Fruit fly (Drosophila melanogaster) whole organism, embryonic: ENCODE results near the gene Tsen34.

Experiments
- CG10274 ChIP-seq: fragments of 200-800 bp; sonication (Bioruptor generic); optimal IDR thresholded peaks from 3 replicates; lab custom pipeline; 2017; ENCODE audit warnings: missing biosample characterization, mild to moderate bottlenecking, missing genetic modification characterization
- CG11247 ChIP-seq: fragments of 200-800 bp; sonication (Bioruptor generic); IDR thresholded peaks from 2 replicates; pipeline ENCODE4 v1.3.6; 2022; ENCODE audit warnings: missing biosample characterization, missing genetic modification characterization
- CG12219 ChIP-seq: fragments of 200-800 bp; sonication (Bioruptor generic); optimal IDR thresholded peaks from 3 replicates; lab custom pipeline; 2018; ENCODE audit warnings: missing biosample characterization, mild to moderate bottlenecking, missing genetic modification characterization
- CG12299 ChIP-seq: fragments of 200-800 bp; sonication (Bioruptor generic); optimal IDR thresholded peaks from 2 replicates; lab custom pipeline; 2018; ENCODE audit warnings: missing biosample characterization, mild to moderate bottlenecking, missing genetic modification characterization
- CG14710 ChIP-seq: fragments of 200-800 bp; sonication (Bioruptor generic); optimal IDR thresholded peaks from 3 replicates; lab custom pipeline; 2019; ENCODE audit warnings: missing biosample characterization, mild to moderate bottlenecking, missing genetic modification characterization, moderate library complexity
- CG15479 ChIP-seq: fragments of 200-800 bp; sonication (Bioruptor generic); optimal IDR thresholded peaks from 3 replicates; lab custom pipeline; 2019; ENCODE audit warnings: missing biosample characterization, mild to moderate bottlenecking, missing genetic modification characterization, moderate library complexity
- CG15514 ChIP-seq: fragments of 200-800 bp; sonication (Bioruptor generic); optimal IDR thresholded peaks from 3 replicates; lab custom pipeline; 2017; ENCODE audit warnings: missing biosample characterization, missing genetic modification characterization, mild to moderate bottlenecking, moderate library complexity, missing genetic modification reagents
- CG17361 ChIP-seq: fragments of 200-800 bp; sonication (Bioruptor generic); IDR thresholded peaks from 3 replicates; pipeline ENCODE4 v1.3.6; 2022; ENCODE audit warnings: missing biosample characterization, missing genetic modification characterization
- CG31224 ChIP-seq: fragments of 200-800 bp; sonication (Bioruptor generic); IDR thresholded peaks from 2 replicates; pipeline ENCODE4 v1.3.6; 2022; ENCODE audit warnings: missing biosample characterization, missing genetic modification characterization
- CG3163 ChIP-seq: fragments of 200-800 bp; sonication (Bioruptor generic); optimal IDR thresholded peaks from 3 replicates; lab custom pipeline; 2016; ENCODE audit warnings: missing biosample characterization, missing genetic modification characterization
- CG32767 ChIP-seq: fragments of 200-800 bp; sonication (Bioruptor generic); IDR thresholded peaks from 2 replicates; pipeline ENCODE4 v1.3.6; 2022; ENCODE audit warnings: missing biosample characterization, missing genetic modification characterization
- CG4360 ChIP-seq: fragments of 200-800 bp; sonication (Bioruptor generic); IDR thresholded peaks from 2 replicates; pipeline ENCODE4 v1.3.6; 2022; ENCODE audit warnings: missing biosample characterization, missing genetic modification characterization
- CG4730 ChIP-seq: fragments of 200-800 bp; sonication (Bioruptor generic); IDR thresholded peaks from 2 replicates; pipeline ENCODE4 v1.3.6; 2022; ENCODE audit warnings: missing biosample characterization, missing genetic modification characterization
- CG6854 ChIP-seq: fragments of 200-800 bp; sonication (Bioruptor generic); optimal IDR thresholded peaks from 3 replicates; lab custom pipeline; 2017; ENCODE audit warnings: missing biosample characterization, mild to moderate bottlenecking, missing genetic modification characterization
- CG7987 ChIP-seq: fragments of 200-800 bp; sonication (Bioruptor generic); optimal IDR thresholded peaks from 2 replicates; lab custom pipeline; 2018; ENCODE audit warnings: missing biosample characterization, mild to moderate bottlenecking, missing genetic modification characterization, moderate library complexity
- CG8089 ChIP-seq: fragments of 200-800 bp; sonication (Bioruptor generic); optimal IDR thresholded peaks from 3 replicates; lab custom pipeline; 2016; ENCODE audit warnings: missing biosample characterization, missing genetic modification characterization
- CG8281 ChIP-seq: fragments of 200-800 bp; sonication (Bioruptor generic); optimal IDR thresholded peaks from 2 replicates; lab custom pipeline; 2018; ENCODE audit warnings: missing biosample characterization, mild to moderate bottlenecking, missing genetic modification characterization, moderate library complexity
- CG9437 ChIP-seq: fragments of 200-800 bp; sonication (Bioruptor generic); optimal IDR thresholded peaks from 2 replicates; lab custom pipeline; 2018; ENCODE audit warnings: missing biosample characterization, mild to moderate bottlenecking, missing genetic modification characterization
- CG9797 ChIP-seq: fragments of 200-800 bp; sonication (Bioruptor generic); optimal IDR thresholded peaks from 3 replicates; lab custom pipeline; 2018; ENCODE audit warnings: missing biosample characterization, mild to moderate bottlenecking, missing genetic modification characterization
- CG9932 ChIP-seq: fragments of 200-800 bp; sonication (Bioruptor generic); IDR thresholded peaks from 2 replicates; pipeline ENCODE4 v1.3.6; 2022; ENCODE audit warnings: missing biosample characterization, missing genetic modification characterization
- Dad ChIP-seq: fragments of 200-800 bp; sonication (Bioruptor generic); optimal IDR thresholded peaks from 3 replicates; lab custom pipeline; 2016; ENCODE audit warnings: missing biosample characterization, missing genetic modification characterization
- E2f1 ChIP-seq: fragments of 200-800 bp; sonication (Bioruptor generic); IDR thresholded peaks from 2 replicates; pipeline ENCODE4 v1.3.6; 2022; ENCODE audit warnings: missing biosample characterization, missing genetic modification characterization
- Fer2 ChIP-seq: fragments of 200-800 bp; sonication (Bioruptor generic); optimal IDR thresholded peaks from 2 replicates; lab custom pipeline; 2018; ENCODE audit warnings: missing biosample characterization, mild to moderate bottlenecking, missing genetic modification characterization, moderate library complexity
- Fer3 ChIP-seq: fragments of 200-800 bp; sonication (Bioruptor generic); optimal IDR thresholded peaks from 2 replicates; lab custom pipeline; 2018; ENCODE audit warnings: missing biosample characterization, mild to moderate bottlenecking, missing genetic modification characterization, moderate library complexity
- Hr39 ChIP-seq: fragments of >200 bp; optimal IDR thresholded peaks from 2 replicates; lab custom pipeline; 2017
- Jarid2 ChIP-seq: fragments of 200-800 bp; sonication (Bioruptor generic); optimal IDR thresholded peaks from 3 replicates; lab custom pipeline; 2017; ENCODE audit warnings: mild to moderate bottlenecking, missing biosample characterization, missing genetic modification reagents, missing genetic modification characterization
- MTF-1 ChIP-seq: fragments of 200-800 bp; sonication (Bioruptor generic); optimal IDR thresholded peaks from 2 replicates; lab custom pipeline; 2018; ENCODE audit warnings: missing biosample characterization, mild to moderate bottlenecking, missing genetic modification characterization, borderline replicate concordance
- NFAT ChIP-seq: fragments of 200-800 bp; sonication (Bioruptor generic); IDR thresholded peaks from 2 replicates; pipeline ENCODE4 v1.3.6; 2022; ENCODE audit warnings: missing biosample characterization, missing genetic modification characterization
- Rfx ChIP-seq: fragments of 200-800 bp; sonication (Bioruptor generic); IDR thresholded peaks from 2 replicates; pipeline ENCODE4 v1.3.6; 2022; ENCODE audit warnings: missing biosample characterization, missing genetic modification characterization
- Sry-δ ChIP-seq: fragments of 200-800 bp; sonication (Bioruptor generic); optimal IDR thresholded peaks from 2 replicates; lab custom pipeline; 2016; ENCODE audit warnings: missing biosample characterization, missing genetic modification characterization
- Trl ChIP-seq, 3 experiments: fragments of >200 bp in 2 of 3; fragments of 200-800 bp in 1 of 3; sonication (Bioruptor generic) in 1 of 3; optimal IDR thresholded peaks; 2 replicates in 1 of 3; 3 replicates in 2 of 3; lab custom pipeline; 2016 to 2017; ENCODE audit warnings: missing biosample characterization in 1 of 3, missing genetic modification characterization in 1 of 3
- al ChIP-seq: fragments of 200-800 bp; sonication (Bioruptor generic); IDR thresholded peaks from 2 replicates; pipeline ENCODE4 v1.3.6; 2022; ENCODE audit warnings: missing biosample characterization, missing genetic modification characterization
- bsh ChIP-seq, 2 experiments: fragments of 200-800 bp; sonication (Bioruptor generic); optimal IDR thresholded peaks; 2 replicates each; lab custom pipeline; 2017 to 2018; ENCODE audit warnings: mild to moderate bottlenecking in 2 of 2, missing biosample characterization in 2 of 2, missing genetic modification characterization in 2 of 2, moderate library complexity in 1 of 2
- chif ChIP-seq, 2 experiments: fragments of 200-800 bp; sonication (Bioruptor generic); optimal IDR thresholded peaks; 3 replicates each; lab custom pipeline; 2016; ENCODE audit warnings: missing biosample characterization in 2 of 2, missing genetic modification characterization in 2 of 2
- crol ChIP-seq: fragments of 200-800 bp; sonication (Bioruptor generic); IDR thresholded peaks from 2 replicates; pipeline ENCODE4 v1.3.6; 2022; ENCODE audit warnings: missing biosample characterization, missing genetic modification characterization
- dmrt99B ChIP-seq: fragments of 200-800 bp; sonication (Bioruptor generic); optimal IDR thresholded peaks from 2 replicates; lab custom pipeline; 2018; ENCODE audit warnings: missing biosample characterization, mild to moderate bottlenecking, missing genetic modification characterization, moderate library complexity
- emc ChIP-seq: fragments of 200-800 bp; sonication (Bioruptor generic); optimal IDR thresholded peaks from 2 replicates; lab custom pipeline; 2016; ENCODE audit warnings: missing biosample characterization, missing genetic modification characterization
- eyg ChIP-seq: fragments of 200-800 bp; sonication (Bioruptor generic); optimal IDR thresholded peaks from 3 replicates; lab custom pipeline; 2016; ENCODE audit warnings: missing biosample characterization, missing genetic modification characterization
- gfzf ChIP-seq: fragments of 200-800 bp; sonication (Bioruptor generic); optimal IDR thresholded peaks from 2 replicates; lab custom pipeline; 2016; ENCODE audit warnings: missing biosample characterization, mild to moderate bottlenecking, missing genetic modification characterization, moderate library complexity
- hbn ChIP-seq: fragments of 200-800 bp; sonication (Bioruptor generic); IDR thresholded peaks from 2 replicates; pipeline ENCODE4 v1.3.6; 2022; ENCODE audit warnings: missing biosample characterization, missing genetic modification characterization; ENCODE audit not compliant: partially characterized antibody
- jigr1 ChIP-seq: fragments of 200-800 bp; sonication (Bioruptor generic); IDR thresholded peaks from 3 replicates; pipeline ENCODE4 v1.3.6; 2022; ENCODE audit warnings: missing biosample characterization, missing genetic modification characterization
- mirr ChIP-seq: fragments of 200-800 bp; sonication (Bioruptor generic); optimal IDR thresholded peaks from 3 replicates; lab custom pipeline; 2018; ENCODE audit warnings: missing biosample characterization, mild to moderate bottlenecking, missing genetic modification characterization
- rib ChIP-seq: fragments of 200-800 bp; sonication (Bioruptor generic); IDR thresholded peaks from 2 replicates; pipeline ENCODE4 v1.3.6; 2022; ENCODE audit warnings: missing biosample characterization, missing genetic modification characterization
- sd ChIP-seq: fragments of 200-800 bp; sonication (Bioruptor generic); optimal IDR thresholded peaks from 3 replicates; lab custom pipeline; 2018; ENCODE audit warnings: missing biosample characterization, mild to moderate bottlenecking, missing genetic modification characterization, moderate library complexity
- sim ChIP-seq: fragments of 200-800 bp; sonication (Bioruptor generic); IDR thresholded peaks from 2 replicates; pipeline ENCODE4 v1.3.6; 2022; ENCODE audit warnings: missing biosample characterization, missing genetic modification characterization
- trh ChIP-seq: fragments of 200-800 bp; sonication (Bioruptor generic); optimal IDR thresholded peaks from 2 replicates; lab custom pipeline; 2016; ENCODE audit warnings: missing biosample characterization, missing genetic modification characterization
- zen ChIP-seq: fragments of 200-800 bp; sonication (Bioruptor generic); optimal IDR thresholded peaks from 3 replicates; lab custom pipeline; 2018; ENCODE audit warnings: missing biosample characterization, mild to moderate bottlenecking, missing genetic modification characterization, moderate library complexity
- zen2 ChIP-seq: fragments of 200-800 bp; sonication (Bioruptor generic); IDR thresholded peaks from 3 replicates; pipeline ENCODE4 v1.3.6; 2022; ENCODE audit warnings: missing biosample characterization, missing genetic modification characterization; ENCODE audit not compliant: partially characterized antibody

Gene Tsen34

dm6 chr3L:14755951-14756723 is 5.5 kb downstream of the Tsen34 start (continued):
- TF ChIP-seq eyg (GFP tag; lab: Kevin White, UChicago) (peak; percentile 22), CG14710 (tag; lab: Kevin White, UChicago) (peak; percentile 70), MTF-1 (GFP tag; lab: Kevin White, UChicago) (peak; percentile 89), Trl (optimal IDR thresholded peaks at IDR 0.05; lab: Kevin White, UChicago) (peak; percentile 98 to 100), Trl (GFP tag; optimal IDR thresholded peaks at IDR 0.05; lab: Kevin White, UChicago) (no peak), chif (GFP tag; optimal IDR thresholded peaks at IDR 0.05; lab: Kevin White, UChicago) (peak; percentile 36 to 75), CG9932 (peak; percentile 86), CG6854 (GFP tag; lab: Kevin White, UChicago) (peak; percentile 81), dmrt99B (peak; percentile 95), hbn (peak; percentile 67; the same call in 1 of the 2 replicates), CG12299 (peak; percentile 57), sd (tag; lab: Kevin White, UChicago) (peak; percentile 91), jigr1 (GFP tag; lab: Robert Waterston, UW) (peak; percentile 79; the same call in 2 of the 3 replicates), zen (tag; lab: Kevin White, UChicago) (peak; percentile 32), CG31224 (GFP tag; lab: Robert Waterston, UW) (peak; percentile 70), CG4360 (GFP tag; lab: Robert Waterston, UW) (no peak; the same call in none of the 2 replicates), Fer2 (tag; lab: Kevin White, UChicago) (peak; percentile 76), zen2 (GFP tag; lab: Robert Waterston, UW) (peak; percentile 59; the same call in 1 of the 3 replicates), CG9437 (GFP tag; lab: Kevin White, UChicago) (peak; percentile 89), Hr39 (lab: Kevin White, UChicago) (no peak), CG12219 (peak; percentile 80), gfzf (GFP tag; lab: Kevin White, UChicago) (no peak), Sry-δ (peak; percentile 25), crol (GFP tag; lab: Robert Waterston, UW) (peak; percentile 99), CG9797 (GFP tag; lab: Kevin White, UChicago) (no peak), CG15514 (GFP tag; lab: Kevin White, UChicago) (peak; percentile 65), Fer3 (tag; lab: Kevin White, UChicago) (peak; percentile 86), CG11247 (GFP tag; lab: Robert Waterston, UW) (peak; percentile 75), CG32767 (GFP tag; lab: Robert Waterston, UW) (peak; percentile 71; the same call in 1 of the 2 replicates), CG17361 (peak; percentile 97), emc (GFP tag; lab: Kevin White, UChicago) (peak; percentile 54), CG3163 (no peak), sim (GFP tag; lab: Robert Waterston, UW) (no peak), CG15479 (GFP tag; lab: Kevin White, UChicago) (no peak), al (GFP tag; lab: Robert Waterston, UW) (peak; percentile 79), Rfx (GFP tag; lab: Robert Waterston, UW) (peak; percentile 80), CG10274 (peak; percentile 75), Jarid2 (GFP tag; lab: Kevin White, UChicago) (no peak), rib (GFP tag; lab: Robert Waterston, UW) (0 out of 2 replicates have a peak, but pooled peaks have one; percentile 48), bsh (GFP tag; optimal IDR thresholded peaks at IDR 0.05; lab: Kevin White, UChicago) (peak; percentile 49 to 74), trh (GFP tag; lab: Kevin White, UChicago) (peak; percentile 28), CG4730 (GFP tag; lab: Robert Waterston, UW) (peak; percentile 81), mirr (GFP tag; lab: Kevin White, UChicago) (peak; percentile 63), NFAT (GFP tag; lab: Robert Waterston, UW) (peak; percentile 39; the same call in 1 of the 2 replicates), CG8089 (no peak), E2f1 (peak; percentile 79), CG8281 (tag; lab: Kevin White, UChicago) (peak; percentile 76), CG7987 (peak; percentile 16), Dad (peak; percentile 31)
